Fruit fly (Drosophila melanogaster) whole organism, embryonic: ENCODE data around the gene HemK1.

Experiments used
- BEAF-32 ChIP-seq: fragments of 200-800 bp; sonication (Bioruptor generic); optimal IDR thresholded peaks from 3 replicates; lab custom pipeline; 2017; ENCODE audit warnings: missing biosample characterization, missing genetic modification characterization, mild to moderate bottlenecking, moderate library complexity, missing genetic modification reagents
- CG10543 ChIP-seq: fragments of 200-800 bp; sonication (Bioruptor generic); optimal IDR thresholded peaks from 3 replicates; lab custom pipeline; 2017; ENCODE audit warnings: missing biosample characterization, mild to moderate bottlenecking, missing genetic modification characterization, moderate library complexity
- CG11695 ChIP-seq: fragments of 200-800 bp; sonication (Bioruptor generic); IDR thresholded peaks from 3 replicates; pipeline ENCODE4 v1.3.6; 2022; ENCODE audit warnings: missing biosample characterization, missing genetic modification characterization
- CG12071 ChIP-seq: fragments of 200-800 bp; sonication (Bioruptor generic); optimal IDR thresholded peaks from 3 replicates; lab custom pipeline; 2018; ENCODE audit warnings: missing biosample characterization, mild to moderate bottlenecking, missing genetic modification characterization
- CG12155 ChIP-seq: fragments of 200-800 bp; sonication (Bioruptor generic); optimal IDR thresholded peaks from 3 replicates; lab custom pipeline; 2016; ENCODE audit warnings: missing biosample characterization, missing genetic modification characterization
- CG12236 ChIP-seq: fragments of 200-800 bp; sonication (Bioruptor generic); optimal IDR thresholded peaks from 2 replicates; lab custom pipeline; 2016; ENCODE audit warnings: missing biosample characterization, missing genetic modification characterization
- CG13894 ChIP-seq: fragments of 200-800 bp; sonication (Bioruptor generic); optimal IDR thresholded peaks from 3 replicates; lab custom pipeline; 2018; ENCODE audit warnings: missing biosample characterization, mild to moderate bottlenecking, missing genetic modification characterization, moderate library complexity
- CG14014 ChIP-seq: fragments of 200-800 bp; sonication (Bioruptor generic); IDR thresholded peaks from 2 replicates; pipeline ENCODE4 v1.3.6; 2022; ENCODE audit warnings: missing biosample characterization, missing genetic modification characterization
- CG17385 ChIP-seq: fragments of 200-800 bp; sonication (Bioruptor generic); optimal IDR thresholded peaks from 3 replicates; lab custom pipeline; 2018; ENCODE audit warnings: missing biosample characterization, mild to moderate bottlenecking, missing genetic modification characterization
- CG18476 ChIP-seq: fragments of 200-800 bp; sonication (Bioruptor generic); optimal IDR thresholded peaks from 2 replicates; lab custom pipeline; 2016; ENCODE audit warnings: missing biosample characterization, mild to moderate bottlenecking, missing genetic modification characterization
- CG2199 ChIP-seq: fragments of 200-800 bp; sonication (Bioruptor generic); IDR thresholded peaks from 3 replicates; pipeline ENCODE4 v1.3.6; 2022; ENCODE audit warnings: missing biosample characterization, missing genetic modification characterization
- CG30431 ChIP-seq: fragments of 200-800 bp; sonication (Bioruptor generic); optimal IDR thresholded peaks from 2 replicates; lab custom pipeline; 2017; ENCODE audit warnings: missing biosample characterization, missing genetic modification characterization
- CG32532 ChIP-seq: fragments of 200-800 bp; sonication (Bioruptor generic); IDR thresholded peaks from 2 replicates; pipeline ENCODE4 v1.3.6; 2022; ENCODE audit warnings: missing biosample characterization, missing genetic modification characterization
- CG6854 ChIP-seq: fragments of 200-800 bp; sonication (Bioruptor generic); optimal IDR thresholded peaks from 3 replicates; lab custom pipeline; 2017; ENCODE audit warnings: missing biosample characterization, mild to moderate bottlenecking, missing genetic modification characterization
- CG7372 ChIP-seq: fragments of 200-800 bp; sonication (Bioruptor generic); IDR thresholded peaks from 2 replicates; pipeline ENCODE4 v1.3.6; 2022; ENCODE audit warnings: missing biosample characterization, missing genetic modification characterization
- CG8924 ChIP-seq: fragments of 200-800 bp; optimal IDR thresholded peaks from 3 replicates; lab custom pipeline; 2019; ENCODE audit warnings: missing biosample characterization, mild to moderate bottlenecking, missing genetic modification characterization, moderate library complexity
- CG9215 ChIP-seq: fragments of 200-800 bp; sonication (Bioruptor generic); IDR thresholded peaks from 2 replicates; pipeline ENCODE4 v1.3.6; 2022; ENCODE audit warnings: missing biosample characterization, missing genetic modification characterization
- CrebB ChIP-seq: fragments of 200-800 bp; sonication (Bioruptor generic); optimal IDR thresholded peaks from 3 replicates; lab custom pipeline; 2018; ENCODE audit warnings: missing biosample characterization, mild to moderate bottlenecking, missing genetic modification characterization
- Dad ChIP-seq: fragments of 200-800 bp; sonication (Bioruptor generic); optimal IDR thresholded peaks from 3 replicates; lab custom pipeline; 2016; ENCODE audit warnings: missing biosample characterization, missing genetic modification characterization
- Dek ChIP-seq: fragments of 200-800 bp; sonication (Bioruptor generic); optimal IDR thresholded peaks from 3 replicates; lab custom pipeline; 2019; ENCODE audit warnings: missing biosample characterization, mild to moderate bottlenecking, missing genetic modification characterization, moderate library complexity
- Dll ChIP-seq: fragments of 200-800 bp; sonication (Bioruptor generic); IDR thresholded peaks from 4 replicates; pipeline ENCODE4 v1.3.6; 2022; ENCODE audit warnings: missing biosample characterization, missing genetic modification characterization; ENCODE audit not compliant: partially characterized antibody
- Fer3 ChIP-seq: fragments of 200-800 bp; sonication (Bioruptor generic); optimal IDR thresholded peaks from 2 replicates; lab custom pipeline; 2018; ENCODE audit warnings: missing biosample characterization, mild to moderate bottlenecking, missing genetic modification characterization, moderate library complexity
- HHEX ChIP-seq: fragments of 200-800 bp; sonication (Bioruptor generic); optimal IDR thresholded peaks from 3 replicates; lab custom pipeline; 2017; ENCODE audit warnings: missing biosample characterization, mild to moderate bottlenecking, missing genetic modification characterization, missing genetic modification reagents
- Hey ChIP-seq: fragments of 200-800 bp; sonication (Bioruptor generic); optimal IDR thresholded peaks from 3 replicates; lab custom pipeline; 2018; ENCODE audit warnings: missing biosample characterization, mild to moderate bottlenecking, missing genetic modification characterization
- Jarid2 ChIP-seq: fragments of 200-800 bp; sonication (Bioruptor generic); optimal IDR thresholded peaks from 3 replicates; lab custom pipeline; 2017; ENCODE audit warnings: mild to moderate bottlenecking, missing biosample characterization, missing genetic modification reagents, missing genetic modification characterization
- Med ChIP-seq: fragments of 200-800 bp; sonication (Bioruptor generic); peaks from one replicate; lab custom pipeline; 2016; ENCODE audit warnings: missing biosample characterization, missing genetic modification characterization, mild to moderate bottlenecking, inconsistent platforms, moderate library complexity
- Meics ChIP-seq: fragments of 200-800 bp; sonication (Bioruptor generic); optimal IDR thresholded peaks from 2 replicates; lab custom pipeline; 2017; ENCODE audit warnings: missing biosample characterization, mild to moderate bottlenecking, missing genetic modification characterization
- Mes4 ChIP-seq: fragments of 200-800 bp; sonication (Bioruptor generic); optimal IDR thresholded peaks from 2 replicates; lab custom pipeline; 2016; ENCODE audit warnings: missing biosample characterization, missing genetic modification characterization
- Side ChIP-seq: fragments of 200-800 bp; sonication (Bioruptor generic); optimal IDR thresholded peaks from 2 replicates; lab custom pipeline; 2016; ENCODE audit warnings: missing biosample characterization, missing genetic modification characterization
- Xbp1 ChIP-seq: fragments of 200-800 bp; sonication (Bioruptor generic); optimal IDR thresholded peaks from 3 replicates; lab custom pipeline; 2016; ENCODE audit warnings: missing biosample characterization, mild to moderate bottlenecking, missing genetic modification characterization
- amos ChIP-seq: fragments of 200-800 bp; sonication (Bioruptor generic); IDR thresholded peaks from 2 replicates; pipeline ENCODE4 v1.3.6; 2022; ENCODE audit warnings: missing biosample characterization, missing genetic modification characterization; ENCODE audit not compliant: partially characterized antibody
- bsh ChIP-seq, 2 experiments: fragments of 200-800 bp; sonication (Bioruptor generic); optimal IDR thresholded peaks; 2 replicates each; lab custom pipeline; 2017 to 2018; ENCODE audit warnings: mild to moderate bottlenecking in 2 of 2, missing biosample characterization in 2 of 2, missing genetic modification characterization in 2 of 2, moderate library complexity in 1 of 2
- cato ChIP-seq: fragments of 200-800 bp; sonication (Bioruptor generic); optimal IDR thresholded peaks from 2 replicates; lab custom pipeline; 2016; ENCODE audit warnings: missing biosample characterization, missing genetic modification characterization, borderline replicate concordance
- chinmo ChIP-seq: fragments of 200-800 bp; sonication (Bioruptor generic); IDR thresholded peaks from 4 replicates; pipeline ENCODE4 v1.3.6; 2022; ENCODE audit warnings: missing biosample characterization, missing genetic modification characterization; ENCODE audit not compliant: partially characterized antibody
- cwo ChIP-seq: fragments of 200-800 bp; sonication (Bioruptor generic); optimal IDR thresholded peaks from 3 replicates; lab custom pipeline; 2017; ENCODE audit warnings: missing biosample characterization, missing genetic modification characterization, mild to moderate bottlenecking, moderate library complexity, missing genetic modification reagents
- gcm ChIP-seq: fragments of 200-800 bp; sonication (Bioruptor generic); optimal IDR thresholded peaks from 2 replicates; lab custom pipeline; 2019; ENCODE audit warnings: missing biosample characterization, mild to moderate bottlenecking, missing genetic modification characterization, moderate library complexity
- gro ChIP-seq: fragments of 200-800 bp; sonication (Bioruptor generic); optimal IDR thresholded peaks from 2 replicates; lab custom pipeline; 2016; ENCODE audit warnings: missing biosample characterization, missing genetic modification characterization
- knrl ChIP-seq: fragments of 200-800 bp; sonication (Bioruptor generic); IDR thresholded peaks from 3 replicates; pipeline ENCODE4 v1.3.6; 2022; ENCODE audit warnings: missing biosample characterization, missing genetic modification characterization; ENCODE audit not compliant: partially characterized antibody
- lbe ChIP-seq: fragments of 200-800 bp; sonication (Bioruptor generic); optimal IDR thresholded peaks from 2 replicates; lab custom pipeline; 2016; ENCODE audit warnings: missing biosample characterization, mild to moderate bottlenecking, missing genetic modification characterization
- lilli ChIP-seq: fragments of 200-800 bp; sonication (Bioruptor generic); optimal IDR thresholded peaks from 3 replicates; lab custom pipeline; 2016; ENCODE audit warnings: missing biosample characterization, missing genetic modification characterization
- mirr ChIP-seq: fragments of 200-800 bp; sonication (Bioruptor generic); optimal IDR thresholded peaks from 3 replicates; lab custom pipeline; 2018; ENCODE audit warnings: missing biosample characterization, mild to moderate bottlenecking, missing genetic modification characterization
- nom ChIP-seq: fragments of 200-800 bp; sonication (Bioruptor generic); optimal IDR thresholded peaks from 2 replicates; lab custom pipeline; 2017; ENCODE audit warnings: missing biosample characterization, missing genetic modification characterization, mild to moderate bottlenecking, moderate library complexity, missing genetic modification reagents
- psq ChIP-seq: fragments of 200-800 bp; sonication (Bioruptor generic); optimal IDR thresholded peaks from 2 replicates; lab custom pipeline; 2017; ENCODE audit warnings: missing biosample characterization, missing genetic modification characterization
- salm ChIP-seq: fragments of 200-800 bp; sonication (Bioruptor generic); optimal IDR thresholded peaks from 2 replicates; lab custom pipeline; 2018; ENCODE audit warnings: missing biosample characterization, mild to moderate bottlenecking, missing genetic modification characterization
- sug ChIP-seq: fragments of 200-800 bp; optimal IDR thresholded peaks from 2 replicates; lab custom pipeline; 2019; ENCODE audit warnings: missing biosample characterization, mild to moderate bottlenecking, missing genetic modification characterization, moderate library complexity
- usp ChIP-seq: fragments of >200 bp; optimal IDR thresholded peaks from 2 replicates; lab custom pipeline; 2017; ENCODE audit warnings: missing biosample characterization, missing genetic modification characterization
- wek ChIP-seq: fragments of 200-800 bp; sonication (Bioruptor generic); optimal IDR thresholded peaks from 3 replicates; lab custom pipeline; 2018; ENCODE audit warnings: missing biosample characterization, mild to moderate bottlenecking, missing genetic modification characterization, moderate library complexity
- zen2 ChIP-seq: fragments of 200-800 bp; sonication (Bioruptor generic); IDR thresholded peaks from 3 replicates; pipeline ENCODE4 v1.3.6; 2022; ENCODE audit warnings: missing biosample characterization, missing genetic modification characterization; ENCODE audit not compliant: partially characterized antibody

The HemK1 gene

DNA sequence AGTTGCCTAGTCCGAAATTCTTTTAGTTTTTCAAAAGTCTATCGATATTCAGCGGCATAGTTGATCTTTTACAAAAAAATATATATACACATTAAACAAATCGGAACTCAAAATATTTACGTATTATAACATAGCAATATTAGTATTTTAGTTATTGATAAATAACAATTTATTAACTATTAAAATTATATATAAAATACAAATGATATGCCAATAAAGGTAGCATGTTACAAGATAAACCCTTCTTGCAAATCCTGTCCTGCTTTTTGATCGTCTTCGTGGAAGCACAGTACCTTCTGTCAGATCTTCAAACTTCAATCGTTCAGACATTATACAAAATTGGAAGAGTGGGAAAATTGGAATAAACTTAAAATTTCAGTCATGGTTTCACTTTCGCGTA is 29.3 kb upstream of the HemK1 start, which contains the start of gene CG9550:
CG9550 (plus strand) TSS at position 301 of the 400 bp plus-strand sequence.
- TF ChIP-seq lilli (GFP tag; lab: Kevin White, UChicago) (no peak), Dek (tag; lab: Kevin White, UChicago) (no peak), gcm (GFP tag; lab: Kevin White, UChicago) (no peak), usp (GFP tag; lab: Kevin White, UChicago) (no peak), CG9215 (GFP tag; lab: Robert Waterston, UW) (no peak), Jarid2 (no peak)

DNA sequence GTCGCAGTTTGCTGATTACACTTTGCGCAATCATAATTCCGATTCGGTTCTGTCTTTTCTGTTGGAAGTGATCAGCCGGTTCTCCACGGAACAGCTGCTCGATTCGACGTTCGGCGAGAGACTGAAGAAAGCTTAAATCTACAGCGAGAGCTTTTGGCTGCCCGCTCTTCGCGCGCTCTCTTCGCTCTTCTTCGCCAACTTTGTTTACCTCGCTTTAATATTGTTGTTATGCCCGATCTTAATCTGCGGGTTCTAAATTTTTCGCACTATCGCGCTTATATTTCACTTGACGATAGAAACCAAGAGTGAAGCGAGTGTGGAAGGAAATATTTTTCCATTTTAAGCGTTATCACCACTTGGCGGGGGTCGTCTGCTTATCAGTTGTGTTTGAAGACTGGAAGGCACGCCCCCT is 26.9 kb upstream of the HemK1 start, which contains the start of gene CG9547:
CG9547 (minus strand) TSS at position 128 of the 412 bp plus-strand sequence.
- TF ChIP-seq Xbp1 (GFP tag; lab: Kevin White, UChicago) = no peak
- TF ChIP-seq CG12155 (GFP tag; lab: Kevin White, UChicago) = peak; percentile 84
- TF ChIP-seq sug (tag; lab: Kevin White, UChicago) = peak; percentile 100
- TF ChIP-seq cwo (GFP tag; lab: Kevin White, UChicago) = peak; percentile 26
- peak; percentile 48 for TF ChIP-seq nom (GFP tag; lab: Kevin White, UChicago)
- TF ChIP-seq Hey (tag; lab: Kevin White, UChicago) = peak; percentile 48
- peak; percentile 9 for TF ChIP-seq Fer3 (tag; lab: Kevin White, UChicago)
- TF ChIP-seq CG12071 (GFP tag; lab: Kevin White, UChicago) = peak; percentile 38
- peak; percentile 59 for TF ChIP-seq Med
- no peak for TF ChIP-seq CG12236 (GFP tag; lab: Kevin White, UChicago)
- peak; percentile 74 for TF ChIP-seq CG17385 (GFP tag; lab: Kevin White, UChicago)
- TF ChIP-seq CG13894 (tag; lab: Kevin White, UChicago) = peak; percentile 44
- TF ChIP-seq CG30431 (GFP tag; lab: Kevin White, UChicago) = no peak
- peak; percentile 77; the same call in 2 of the 4 replicates for TF ChIP-seq chinmo (GFP tag; lab: Robert Waterston, UW)
- TF ChIP-seq wek (GFP tag; lab: Kevin White, UChicago) = peak; percentile 31
- no peak for TF ChIP-seq CG7372 (GFP tag; lab: Robert Waterston, UW)
- peak in 1 of 2 experiments; percentile 8 for TF ChIP-seq bsh (GFP tag; optimal IDR thresholded peaks at IDR 0.05; lab: Kevin White, UChicago)
- TF ChIP-seq Dll (GFP tag; lab: Robert Waterston, UW) = peak; percentile 27; the same call in 2 of the 4 replicates
- no peak for TF ChIP-seq Mes4
- peak; percentile 38 for TF ChIP-seq CG6854 (GFP tag; lab: Kevin White, UChicago)
- peak; percentile 45; the same call in 1 of the 2 replicates for TF ChIP-seq amos (GFP tag; lab: Robert Waterston, UW)
- TF ChIP-seq Side (GFP tag; lab: Kevin White, UChicago) = no peak
- TF ChIP-seq Meics = peak; percentile 29
- peak; percentile 29 for TF ChIP-seq CrebB (tag; lab: Kevin White, UChicago)
- peak; percentile 70 for TF ChIP-seq CG10543 (GFP tag; lab: Kevin White, UChicago)
- TF ChIP-seq CG32532 (GFP tag; lab: Robert Waterston, UW) = no peak
- no peak for TF ChIP-seq psq (GFP tag; lab: Kevin White, UChicago)
- peak; percentile 25; the same call in 1 of the 2 replicates for TF ChIP-seq CG14014 (GFP tag; lab: Robert Waterston, UW)
- peak; percentile 12 for TF ChIP-seq HHEX (GFP tag; lab: Kevin White, UChicago)
- TF ChIP-seq Dad = no peak
- TF ChIP-seq cato (GFP tag; lab: Kevin White, UChicago) = no peak
- TF ChIP-seq mirr (GFP tag; lab: Kevin White, UChicago) = peak; percentile 79
- TF ChIP-seq CG8924 (tag; lab: Kevin White, UChicago) = peak; percentile 10
- TF ChIP-seq knrl = no peak
- TF ChIP-seq zen2 (GFP tag; lab: Robert Waterston, UW) = peak; percentile 49; the same call in 2 of the 3 replicates
- no peak; the same call in 2 of the 3 replicates for TF ChIP-seq CG11695 (GFP tag; lab: Robert Waterston, UW)
- peak; percentile 55 for TF ChIP-seq lbe (GFP tag; lab: Kevin White, UChicago)
- TF ChIP-seq salm (tag; lab: Kevin White, UChicago) = peak; percentile 22
- peak; percentile 53 for TF ChIP-seq gro (GFP tag; lab: Kevin White, UChicago)
- peak; percentile 11 for TF ChIP-seq BEAF-32 (GFP tag; lab: Kevin White, UChicago)
- TF ChIP-seq CG2199 (GFP tag; lab: Robert Waterston, UW) = no peak
- no peak for TF ChIP-seq CG18476 (GFP tag; lab: Kevin White, UChicago)
